Fruit fly (Drosophila melanogaster): Measurements from ENCODE around the gene CG9801.

DNA sequence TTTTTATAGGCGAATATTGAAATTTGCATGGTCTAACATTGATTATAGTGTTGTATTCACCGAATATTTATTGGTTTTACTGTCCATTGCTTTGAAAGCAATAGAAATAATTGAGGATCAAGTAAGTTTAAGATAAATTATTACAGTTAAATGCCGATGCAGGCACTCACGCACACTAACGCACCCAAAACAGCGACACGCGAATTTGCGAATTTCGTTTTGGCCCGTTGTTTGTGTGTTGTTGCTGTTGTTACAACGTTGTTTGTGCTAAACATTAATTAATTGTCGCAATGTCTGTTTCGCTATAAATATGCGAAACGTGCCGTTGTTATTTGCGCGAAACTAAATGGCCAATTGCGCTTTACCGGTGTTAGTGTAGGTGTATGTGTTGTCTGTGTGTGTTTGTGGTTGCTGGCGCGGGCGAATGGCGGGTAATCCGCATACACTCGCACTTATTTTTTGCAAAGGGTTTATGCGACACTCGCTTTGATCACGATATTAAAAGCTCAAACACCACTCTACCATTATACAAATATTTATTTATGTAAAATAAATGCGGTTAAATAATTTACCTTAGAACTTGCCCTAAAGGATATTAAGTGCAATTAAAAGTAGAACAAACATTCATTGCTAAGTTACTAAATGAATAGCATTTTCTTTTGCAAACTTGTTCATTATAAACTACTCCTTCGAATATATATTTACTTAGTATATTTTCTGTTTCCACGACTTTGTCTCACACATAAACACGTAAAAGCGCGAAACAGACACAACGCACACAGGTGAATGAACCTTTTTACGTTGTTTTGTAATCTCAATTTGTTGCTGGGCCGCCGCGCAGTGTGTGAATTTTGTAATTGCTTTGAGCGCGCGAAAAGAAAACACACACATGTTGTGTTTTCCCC lies 648 bp upstream of the CG9801 start:
- TF ChIP-seq CG9817 (tag; optimal IDR thresholded peaks at IDR 0.05) = no peak
- no peak for TF ChIP-seq Dip2 (GFP tag; IDR thresholded peaks at IDR 0.05)
- TF ChIP-seq CoRest (tag; optimal IDR thresholded peaks at IDR 0.05) = no peak
- TF ChIP-seq slou (GFP tag; optimal IDR thresholded peaks at IDR 0.05) = no peak
- no peak for TF ChIP-seq Ssrp (tag; optimal IDR thresholded peaks at IDR 0.05)
